Worm (Caenorhabditis elegans) whole organism, L1 larva: ENCODE data around the gene F53C3.8.

Experiments
- aha-1 ChIP-seq: fragments of 150-350 bp; optimal IDR thresholded peaks from 2 replicates; lab custom pipeline; 2014; ENCODE audit warnings: missing biosample characterization, missing genetic modification characterization
- lin-39 ChIP-seq: fragments of 150-350 bp; optimal IDR thresholded peaks from 2 replicates; lab custom pipeline; 2014; ENCODE audit warnings: missing biosample characterization, missing genetic modification reagents, missing genetic modification characterization
- nhr-11 ChIP-seq: fragments of 150-350 bp; optimal IDR thresholded peaks from 2 replicates; lab custom pipeline; 2014; ENCODE audit warnings: missing biosample characterization, missing genetic modification characterization
- nhr-90 ChIP-seq: sonication (generic microtip); optimal IDR thresholded peaks from 2 replicates; lab custom pipeline; 2016; ENCODE audit warnings: mild to moderate bottlenecking, missing genetic modification characterization, missing compliant biosample characterization; ENCODE audit not compliant: poor library complexity
- unc-62 ChIP-seq: fragments of 150-350 bp; optimal IDR thresholded peaks from 2 replicates; lab custom pipeline; 2014; ENCODE audit warnings: missing biosample characterization, missing genetic modification reagents, missing genetic modification characterization
- vab-15 ChIP-seq: sonication (generic microtip); optimal IDR thresholded peaks from 2 replicates; lab custom pipeline; 2017; ENCODE audit warnings: missing genotype, mild to moderate bottlenecking, missing genetic modification characterization, missing compliant biosample characterization
- zip-4 ChIP-seq: fragments of 200-800 bp; sonication (Bioruptor generic); optimal IDR thresholded peaks from 2 replicates; lab custom pipeline; 2018; ENCODE audit warnings: mild to moderate bottlenecking, missing genetic modification characterization, moderate library complexity, missing compliant biosample characterization

- no peak for TF ChIP-seq nhr-11 (tag; lab: Kevin White, UChicago)
- TF ChIP-seq unc-62 (GFP tag; lab: Kevin White, UChicago): no peak
- TF ChIP-seq nhr-90 (tag; lab: Kevin White, UChicago): no peak
- no peak for TF ChIP-seq lin-39 (tag; lab: Kevin White, UChicago)
- TF ChIP-seq aha-1 (tag; lab: Kevin White, UChicago): no peak
- TF ChIP-seq vab-15 (tag; lab: Kevin White, UChicago): no peak
- no peak for TF ChIP-seq zip-4 (GFP tag; lab: Kevin White, UChicago)
Observed at ce11 chrII:3935990-3936389, 44.8 kb downstream of the F53C3.8 start.
